Fruit fly (Drosophila melanogaster): Measurements from ENCODE around the gene tty.

tty gene

dm6 chrX:21339476-21339931 lies at the start of gene tty, which contains the start of gene fliI (continued):
- peak; percentile 67 for TF ChIP-seq NC2α (GFP tag; optimal IDR thresholded peaks at IDR 0.05)
- peak; percentile 79 for TF ChIP-seq CG15514 (GFP tag; optimal IDR thresholded peaks at IDR 0.05)
- TF ChIP-seq Dek (tag; optimal IDR thresholded peaks at IDR 0.05): peak; percentile 78
- TF ChIP-seq CG3281 (GFP tag; optimal IDR thresholded peaks at IDR 0.05): peak; percentile 74
- TF ChIP-seq Dip2 (GFP tag; IDR thresholded peaks at IDR 0.05): no peak
- TF ChIP-seq Eip74EF (GFP tag; optimal IDR thresholded peaks at IDR 0.05): peak in 1 of 2 experiments; percentile 51
- TF ChIP-seq CG17385 (GFP tag; optimal IDR thresholded peaks at IDR 0.05): peak; percentile 90
- peak; percentile 84 for TF ChIP-seq Taf1 (GFP tag; IDR thresholded peaks at IDR 0.05)
- TF ChIP-seq lab (GFP tag; optimal IDR thresholded peaks at IDR 0.05): no peak
- TF ChIP-seq gsb (GFP tag; IDR thresholded peaks at IDR 0.05): peak; percentile 75
- peak; percentile 50 for TF ChIP-seq kay (GFP tag; optimal IDR thresholded peaks at IDR 0.05)
- no peak for TF ChIP-seq zf30C (GFP tag; optimal IDR thresholded peaks at IDR 0.05)
- TF ChIP-seq HLH54F (GFP tag; optimal IDR thresholded peaks at IDR 0.05): peak; percentile 86
- peak; percentile 65 for TF ChIP-seq CG4424 (GFP tag; optimal IDR thresholded peaks at IDR 0.05)
- peak; percentile 39; the same call in 2 of the 3 replicates for TF ChIP-seq vnd (GFP tag; IDR thresholded peaks at IDR 0.05; ENCODE audit: partially characterized antibody)
- TF ChIP-seq CG8290 (GFP tag; optimal IDR thresholded peaks at IDR 0.05): peak; percentile 78
- TF ChIP-seq CG8290 (tag; optimal IDR thresholded peaks at IDR 0.05): peak; percentile 7 to 86
- peak; percentile 60 for TF ChIP-seq Blimp-1 (GFP tag; optimal IDR thresholded peaks at IDR 0.05)
- peak; percentile 63 for TF ChIP-seq CG4617 (GFP tag; optimal IDR thresholded peaks at IDR 0.05; ENCODE audit: borderline replicate concordance)
- TF ChIP-seq crc (GFP tag; optimal IDR thresholded peaks at IDR 0.05): peak; percentile 78
- TF ChIP-seq CG1647 (GFP tag; optimal IDR thresholded peaks at IDR 0.05): peak; percentile 72
- peak; percentile 86 for TF ChIP-seq Dip3 (GFP tag; optimal IDR thresholded peaks at IDR 0.05)
- TF ChIP-seq B-H1 (GFP tag; IDR thresholded peaks at IDR 0.05): peak; percentile 84
- peak; percentile 71 for TF ChIP-seq CG4820 (GFP tag; optimal IDR thresholded peaks at IDR 0.05)
- TF ChIP-seq CG31441 (GFP tag; IDR thresholded peaks at IDR 0.05): peak; percentile 73
- peak; percentile 86 for TF ChIP-seq CG8765 (GFP tag; IDR thresholded peaks at IDR 0.05)
- peak; percentile 70 for TF ChIP-seq gsb-n (tag; optimal IDR thresholded peaks at IDR 0.05)
- TF ChIP-seq Hr3 (GFP tag; optimal IDR thresholded peaks at IDR 0.05): peak; percentile 77
- peak; percentile 93 for TF ChIP-seq Gug (GFP tag; IDR thresholded peaks at IDR 0.05)
- peak; percentile 50 for TF ChIP-seq en (GFP tag; optimal IDR thresholded peaks at IDR 0.05)
- 0 out of 4 replicates have a peak, but pooled peaks have one; percentile 24 for TF ChIP-seq Dll (GFP tag; IDR thresholded peaks at IDR 0.05; ENCODE audit: partially characterized antibody)
- peak; percentile 75 to 96 for TF ChIP-seq bsh (GFP tag; optimal IDR thresholded peaks at IDR 0.05)
- TF ChIP-seq Side (GFP tag; optimal IDR thresholded peaks at IDR 0.05): peak; percentile 77
- peak; percentile 70 for TF ChIP-seq vfl (GFP tag; optimal IDR thresholded peaks at IDR 0.05)
- TF ChIP-seq hth (optimal IDR thresholded peaks at IDR 0.05): no peak
- TF ChIP-seq caup (GFP tag; optimal IDR thresholded peaks at IDR 0.05; ENCODE audit: severe bottlenecking): peak; percentile 79
- TF ChIP-seq pros (GFP tag; optimal IDR thresholded peaks at IDR 0.05): no peak
- no peak for TF ChIP-seq yki (optimal IDR thresholded peaks at IDR 0.05)
- TF ChIP-seq CG17361 (GFP tag; IDR thresholded peaks at IDR 0.05): peak; percentile 80
- TF ChIP-seq ato (GFP tag; IDR thresholded peaks at IDR 0.05; ENCODE audit: partially characterized antibody): no peak
- peak; percentile 1 for TF ChIP-seq Fer2 (tag; optimal IDR thresholded peaks at IDR 0.05)
- TF ChIP-seq z (GFP tag; IDR thresholded peaks at IDR 0.05): 0 out of 3 replicates have a peak, but pooled peaks have one; percentile 28
- peak; percentile 89 for TF ChIP-seq tgo (GFP tag; IDR thresholded peaks at IDR 0.05)
- TF ChIP-seq p53 (GFP tag; optimal IDR thresholded peaks at IDR 0.05): peak; percentile 48
- peak; percentile 69 for TF ChIP-seq CG1233 (GFP tag; optimal IDR thresholded peaks at IDR 0.05)
- TF ChIP-seq trem (tag; optimal IDR thresholded peaks at IDR 0.05): peak; percentile 60
- peak; percentile 92 for TF ChIP-seq CG3847 (GFP tag; IDR thresholded peaks at IDR 0.05)
- no peak for TF ChIP-seq Lpt (GFP tag; optimal IDR thresholded peaks at IDR 0.05)
- 0 out of 3 replicates have a peak, but pooled peaks have one; percentile 17 for TF ChIP-seq Doc3 (GFP tag; IDR thresholded peaks at IDR 0.05; ENCODE audit: partially characterized antibody)
- peak; percentile 42 for TF ChIP-seq cato (GFP tag; optimal IDR thresholded peaks at IDR 0.05; ENCODE audit: borderline replicate concordance)
- peak; percentile 92 for TF ChIP-seq CG2120 (GFP tag; optimal IDR thresholded peaks at IDR 0.05)
